Worm (Caenorhabditis elegans) whole organism, L4 larva: ENCODE measurements around the gene C14A4.12.

Experiments used
- D1046.2 ChIP-seq: fragments of 200-800 bp; sonication (Bioruptor generic); IDR thresholded peaks from 2 replicates; pipeline ENCODE4 v1.3.6; 2022; ENCODE audit warnings: missing genetic modification characterization, missing compliant biosample characterization
- T26A8.4 ChIP-seq: fragments of 200-800 bp; sonication (Bioruptor generic); IDR thresholded peaks from 2 replicates; pipeline ENCODE4 v1.3.6; 2022; ENCODE audit warnings: missing genetic modification characterization, missing compliant biosample characterization
- fos-1 ChIP-seq: fragments of 150-350 bp; optimal IDR thresholded peaks from 2 replicates; lab custom pipeline; 2014; ENCODE audit warnings: missing biosample characterization, missing genetic modification characterization
- lin-39 ChIP-seq: fragments of 150-350 bp; optimal IDR thresholded peaks from 2 replicates; lab custom pipeline; 2014; ENCODE audit warnings: missing biosample characterization, missing genetic modification reagents, missing genetic modification characterization
- mep-1 ChIP-seq: fragments of 150-350 bp; sonication (generic microtip); optimal IDR thresholded peaks from 3 replicates; lab custom pipeline; 2014; ENCODE audit warnings: missing biosample characterization, missing genetic modification characterization
- nhr-237 ChIP-seq: sonication (generic microtip); optimal IDR thresholded peaks from 2 replicates; lab custom pipeline; 2017; ENCODE audit warnings: missing biosample characterization, missing genetic modification characterization
- nhr-77 ChIP-seq: fragments of 150-350 bp; optimal IDR thresholded peaks from 2 replicates; lab custom pipeline; 2014; ENCODE audit warnings: missing biosample characterization, missing genetic modification characterization
- skn-1 ChIP-seq: fragments of 150-350 bp; optimal IDR thresholded peaks from 2 replicates; lab custom pipeline; 2014; ENCODE audit warnings: missing biosample characterization, missing genetic modification characterization
- snpc-1.2 ChIP-seq: fragments of 200-800 bp; sonication (Bioruptor generic); IDR thresholded peaks from 2 replicates; pipeline ENCODE4 v1.3.6; 2022; ENCODE audit warnings: missing genetic modification reagents, missing genetic modification characterization, missing compliant biosample characterization
- unc-39 ChIP-seq: sonication (generic microtip); optimal IDR thresholded peaks from 2 replicates; lab custom pipeline; 2017; ENCODE audit warnings: missing biosample characterization, missing genetic modification characterization
- unc-62 ChIP-seq, 3 experiments: fragments of 150-350 bp in 1 of 3; sonication (generic microtip); optimal IDR thresholded peaks in 2 of 3; peaks in 1 of 3; 1 replicate in 1 of 3; 2 replicates in 2 of 3; lab custom pipeline; 2014 to 2017; ENCODE audit warnings: missing biosample characterization in 3 of 3, missing genetic modification characterization in 3 of 3, missing genetic modification reagents in 3 of 3, missing genotype in 1 of 3
- zfp-3 ChIP-seq: fragments of 200-800 bp; sonication (Bioruptor generic); conservative IDR thresholded peaks from 2 replicates; pipeline ENCODE4 v1.3.6; 2022; ENCODE audit warnings: missing genetic modification reagents, missing genetic modification characterization, missing compliant biosample characterization
- ztf-11 ChIP-seq: fragments of 150-350 bp; optimal IDR thresholded peaks from 2 replicates; lab custom pipeline; 2014; ENCODE audit warnings: missing biosample characterization, missing genetic modification characterization

DNA sequence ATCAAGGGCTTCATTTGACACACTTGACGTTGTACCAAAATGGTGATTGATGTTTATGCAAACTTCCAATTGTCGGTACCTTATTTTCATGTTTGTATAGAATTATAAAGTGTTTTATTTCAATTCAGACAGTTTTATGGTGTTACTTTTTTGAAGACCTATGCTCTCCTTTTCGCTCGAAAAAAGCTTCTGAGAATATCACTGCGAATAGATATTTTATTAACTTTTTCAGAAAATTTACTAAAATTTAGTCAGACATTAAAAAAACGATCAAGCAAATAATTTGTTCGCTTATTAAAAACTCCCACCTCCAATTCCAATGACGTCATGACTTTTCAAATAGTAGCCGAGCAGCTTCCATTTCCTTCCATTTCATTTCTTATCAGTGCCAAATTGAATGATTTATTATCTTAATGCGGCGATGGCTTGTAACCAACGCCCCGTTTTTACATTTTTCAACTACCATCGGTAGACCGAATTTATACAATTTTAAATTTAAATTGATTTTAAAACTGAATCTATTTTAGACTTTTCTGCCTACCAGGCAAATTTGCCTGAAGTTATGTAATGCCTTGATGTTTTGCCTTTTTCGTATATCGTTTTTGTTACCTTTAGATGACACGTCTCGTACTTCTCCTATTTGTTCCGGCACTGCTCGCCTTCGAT lies 34.2 kb downstream of the C14A4.12 start, which contains the start of gene M28.10:
- TF ChIP-seq skn-1 (no peak), ztf-11 (tag; lab: Kevin White, UChicago) (no peak), mep-1 (tag; lab: Kevin White, UChicago) (no peak), snpc-1.2 (GFP tag; lab: Robert Waterston, UW) (no peak), T26A8.4 (no peak), unc-62 (GFP tag; optimal IDR thresholded peaks at IDR 0.05 in 1 of 2; lab: Kevin White, UChicago) (peak in 1 of 2 experiments; percentile 97), unc-62 (tag; optimal IDR thresholded peaks at IDR 0.05; lab: Kevin White, UChicago) (no peak), nhr-237 (tag; lab: Kevin White, UChicago) (no peak), D1046.2 (no peak), nhr-77 (no peak), unc-39 (tag; lab: Kevin White, UChicago) (no peak), lin-39 (tag; lab: Kevin White, UChicago) (no peak), fos-1 (no peak), zfp-3 (GFP tag; lab: Robert Waterston, UW) (no peak)
